Worm (Caenorhabditis elegans) whole organism, young adult: ENCODE data around the gene C04C3.9.

Experiments
- B0035.1 ChIP-seq: sonication (generic microtip); optimal IDR thresholded peaks from 2 replicates; lab custom pipeline; 2016; ENCODE audit warnings: missing genetic modification characterization, mild to moderate bottlenecking, missing compliant biosample characterization, missing genotype, missing genetic modification reagents
- B0336.3 ChIP-seq: fragments of 200-800 bp; sonication (Bioruptor generic); IDR thresholded peaks from 2 replicates; pipeline ENCODE4 v1.3.6; 2022; ENCODE audit warnings: missing genetic modification characterization, missing compliant biosample characterization
- D2030.7 ChIP-seq: fragments of 200-800 bp; sonication (Bioruptor generic); IDR thresholded peaks from 2 replicates; pipeline ENCODE4 v1.3.6; 2022; ENCODE audit warnings: missing genetic modification reagents, missing genetic modification characterization, missing compliant biosample characterization
- F52B5.7 ChIP-seq: sonication (generic microtip); optimal IDR thresholded peaks from 2 replicates; lab custom pipeline; 2016; ENCODE audit warnings: mild to moderate bottlenecking, missing genetic modification characterization, missing compliant biosample characterization
- F55B11.4 ChIP-seq: sonication (generic microtip); optimal IDR thresholded peaks from 2 replicates; lab custom pipeline; 2016; ENCODE audit warnings: missing compliant biosample characterization, missing genetic modification characterization, borderline replicate concordance; ENCODE audit not compliant: insufficient read depth
- F57C9.4 ChIP-seq: sonication (generic microtip); optimal IDR thresholded peaks from 2 replicates; lab custom pipeline; 2017; ENCODE audit warnings: mild to moderate bottlenecking, missing genetic modification characterization, missing compliant biosample characterization
- K12H6.12 ChIP-seq: fragments of 200-800 bp; sonication (Bioruptor generic); optimal IDR thresholded peaks from 2 replicates; lab custom pipeline; 2018; ENCODE audit warnings: mild to moderate bottlenecking, missing genetic modification characterization, missing compliant biosample characterization
- atf-7 ChIP-seq: sonication (generic microtip); optimal IDR thresholded peaks from 2 replicates; lab custom pipeline; 2017; ENCODE audit warnings: mild to moderate bottlenecking, missing genetic modification characterization, missing compliant biosample characterization
- bed-1 ChIP-seq: fragments of 200-800 bp; sonication (Bioruptor generic); IDR thresholded peaks from 2 replicates; pipeline ENCODE4 v1.3.6; 2022; ENCODE audit warnings: missing genetic modification reagents, missing genetic modification characterization, missing compliant biosample characterization
- cebp-1 ChIP-seq, 2 experiments: fragments of 200-800 bp in 1 of 2; sonication (Bioruptor generic) in 1 of 2; sonication (generic microtip) in 1 of 2; IDR thresholded peaks in 1 of 2; optimal IDR thresholded peaks in 1 of 2; 2 replicates each; pipeline versions ENCODE4 v1.3.6 to Lab custom; 2017 to 2022; ENCODE audit warnings: missing compliant biosample characterization in 2 of 2, missing genetic modification characterization in 2 of 2, mild to moderate bottlenecking in 1 of 2, missing genetic modification reagents in 1 of 2, moderate library complexity in 1 of 2
- ceh-100 ChIP-seq: fragments of 200-800 bp; sonication (Bioruptor generic); IDR thresholded peaks from 2 replicates; pipeline ENCODE4 v1.3.6; 2022; ENCODE audit warnings: missing genetic modification reagents, missing genetic modification characterization, missing compliant biosample characterization
- ceh-40 ChIP-seq: fragments of 200-800 bp; sonication (Bioruptor generic); IDR thresholded peaks from 2 replicates; pipeline ENCODE4 v1.3.6; 2022; ENCODE audit warnings: missing genetic modification characterization, missing compliant biosample characterization
- ceh-79 ChIP-seq: sonication (generic microtip); optimal IDR thresholded peaks from 2 replicates; lab custom pipeline; 2017; ENCODE audit warnings: mild to moderate bottlenecking, missing genetic modification characterization, missing compliant biosample characterization
- die-1 ChIP-seq: sonication (generic microtip); optimal IDR thresholded peaks from 2 replicates; lab custom pipeline; 2016; ENCODE audit warnings: missing genotype, mild to moderate bottlenecking, missing genetic modification characterization, missing compliant biosample characterization
- dox-1 ChIP-seq: fragments of 200-800 bp; sonication (Bioruptor generic); IDR thresholded peaks from 2 replicates; pipeline ENCODE4 v1.3.6; 2022; ENCODE audit warnings: missing genetic modification reagents, missing genetic modification characterization, missing compliant biosample characterization
- dpl-1 ChIP-seq: fragments of 150-350 bp; optimal IDR thresholded peaks from 2 replicates; lab custom pipeline; 2014; ENCODE audit warnings: missing biosample characterization, missing genetic modification reagents, missing genetic modification characterization
- efl-1 ChIP-seq: fragments of 150-350 bp; optimal IDR thresholded peaks from 2 replicates; lab custom pipeline; 2014; ENCODE audit warnings: missing biosample characterization, missing genetic modification reagents, missing genetic modification characterization
- egl-44 ChIP-seq: fragments of 200-800 bp; sonication (Bioruptor generic); IDR thresholded peaks from 2 replicates; pipeline ENCODE4 v1.3.6; 2022; ENCODE audit warnings: missing genetic modification reagents, missing genetic modification characterization, missing compliant biosample characterization
- ekl-4 ChIP-seq: fragments of 200-800 bp; sonication (Bioruptor generic); IDR thresholded peaks from 2 replicates; pipeline ENCODE4 v1.3.6; 2022; ENCODE audit warnings: missing genetic modification reagents, missing genetic modification characterization, missing compliant biosample characterization
- gei-17 ChIP-seq: fragments of 200-800 bp; sonication (Bioruptor generic); optimal IDR thresholded peaks from 2 replicates; lab custom pipeline; 2018; ENCODE audit warnings: mild to moderate bottlenecking, missing genetic modification characterization, missing compliant biosample characterization
- him-1 ChIP-seq: sonication (generic microtip); optimal IDR thresholded peaks from 2 replicates; lab custom pipeline; 2016; ENCODE audit warnings: missing genotype, missing genetic modification reagents, missing genetic modification characterization, missing compliant biosample characterization
- hlh-12 ChIP-seq: sonication (generic microtip); optimal IDR thresholded peaks from 2 replicates; lab custom pipeline; 2016; ENCODE audit warnings: missing genetic modification characterization, missing compliant biosample characterization
- hlh-26 ChIP-seq: fragments of 200-800 bp; sonication (Bioruptor generic); conservative IDR thresholded peaks from 2 replicates; pipeline ENCODE4 v1.3.6; 2022; ENCODE audit warnings: missing genetic modification reagents, missing genetic modification characterization, missing compliant biosample characterization
- hrde-1 ChIP-seq: sonication (generic microtip); optimal IDR thresholded peaks from 2 replicates; lab custom pipeline; 2016; ENCODE audit warnings: missing genetic modification characterization, mild to moderate bottlenecking, missing compliant biosample characterization, moderate library complexity, missing genotype, missing genetic modification reagents, borderline replicate concordance
- lag-1 ChIP-seq: fragments of 200-800 bp; sonication (Bioruptor generic); IDR thresholded peaks from 2 replicates; pipeline ENCODE4 v1.3.6; 2022; ENCODE audit warnings: missing genetic modification reagents, missing genetic modification characterization, missing compliant biosample characterization
- lin-26 ChIP-seq: fragments of 200-800 bp; sonication (Bioruptor generic); IDR thresholded peaks from 2 replicates; pipeline ENCODE4 v1.3.6; 2022; ENCODE audit warnings: missing genetic modification reagents, missing genetic modification characterization, missing compliant biosample characterization
- lin-54 ChIP-seq: fragments of 200-800 bp; sonication (Bioruptor generic); optimal IDR thresholded peaks from 2 replicates; lab custom pipeline; 2018; ENCODE audit warnings: mild to moderate bottlenecking, missing genetic modification characterization, missing compliant biosample characterization
- lsy-27 ChIP-seq: sonication (generic microtip); optimal IDR thresholded peaks from 2 replicates; lab custom pipeline; 2017; ENCODE audit warnings: missing genetic modification characterization, mild to moderate bottlenecking, missing compliant biosample characterization, antibody characterized with exemption, missing genotype, borderline replicate concordance; ENCODE audit not compliant: insufficient read depth
- madf-8 ChIP-seq: fragments of 200-800 bp; sonication (Bioruptor generic); conservative IDR thresholded peaks from 2 replicates; pipeline ENCODE4 v1.3.6; 2022; ENCODE audit warnings: missing genetic modification reagents, missing genetic modification characterization, missing compliant biosample characterization
- mel-28 ChIP-seq: sonication (generic microtip); optimal IDR thresholded peaks from 2 replicates; lab custom pipeline; 2016; ENCODE audit warnings: borderline replicate concordance, mild to moderate bottlenecking, missing genetic modification characterization, missing compliant biosample characterization
- mxl-1 ChIP-seq: sonication (generic microtip); optimal IDR thresholded peaks from 2 replicates; lab custom pipeline; 2016; ENCODE audit warnings: missing genetic modification characterization, missing compliant biosample characterization
- nfyb-1 ChIP-seq: fragments of 200-800 bp; sonication (Bioruptor generic); IDR thresholded peaks from 2 replicates; pipeline ENCODE4 v1.3.6; 2022; ENCODE audit warnings: missing genetic modification reagents, missing genetic modification characterization, missing compliant biosample characterization
- nhr-27 ChIP-seq: fragments of 200-800 bp; sonication (Bioruptor generic); optimal IDR thresholded peaks from 2 replicates; lab custom pipeline; 2018; ENCODE audit warnings: mild to moderate bottlenecking, missing genetic modification characterization, moderate library complexity, missing compliant biosample characterization
- pbrm-1 ChIP-seq: fragments of 200-800 bp; sonication (Bioruptor generic); IDR thresholded peaks from 2 replicates; pipeline ENCODE4 v1.3.6; 2022; ENCODE audit warnings: missing genetic modification reagents, missing genetic modification characterization, missing compliant biosample characterization
- pha-4 ChIP-seq: fragments of 150-350 bp; sonication (generic microtip); optimal IDR thresholded peaks from 2 replicates; lab custom pipeline; 2014; ENCODE audit warnings: missing biosample characterization, missing genetic modification reagents, missing genetic modification characterization
- rec-8 ChIP-seq, 2 experiments: sonication (generic microtip); optimal IDR thresholded peaks; 2 replicates each; lab custom pipeline; 2016; ENCODE audit warnings: mild to moderate bottlenecking in 2 of 2, missing genetic modification characterization in 2 of 2, missing genetic modification reagents in 2 of 2, missing genotype in 2 of 2, missing biosample characterization in 1 of 2, missing compliant biosample characterization in 1 of 2, moderate library complexity in 1 of 2
- rpc-1 ChIP-seq, 2 experiments: fragments of 150-350 bp in 1 of 2; sonication (generic microtip) in 1 of 2; optimal IDR thresholded peaks; 2 replicates each; lab custom pipeline; 2014 to 2018; ENCODE audit warnings: missing biosample characterization in 1 of 2, missing genetic modification characterization in 1 of 2, missing genetic modification reagents in 1 of 2, missing genotype in 1 of 2
- snpc-1.1 ChIP-seq: sonication (generic microtip); optimal IDR thresholded peaks from 2 replicates; lab custom pipeline; 2017; ENCODE audit warnings: missing genetic modification characterization, mild to moderate bottlenecking, missing compliant biosample characterization, antibody characterized with exemption, moderate library complexity, missing genotype, missing genetic modification reagents; ENCODE audit not compliant: insufficient read depth
- snpc-1.3 ChIP-seq: sonication (generic microtip); optimal IDR thresholded peaks from 2 replicates; lab custom pipeline; 2017; ENCODE audit warnings: missing genetic modification characterization, mild to moderate bottlenecking, missing compliant biosample characterization, antibody characterized with exemption, moderate library complexity, missing genotype, missing genetic modification reagents; ENCODE audit not compliant: insufficient read depth
- sptf-2 ChIP-seq: fragments of 200-800 bp; sonication (Bioruptor generic); optimal IDR thresholded peaks from 2 replicates; lab custom pipeline; 2018; ENCODE audit warnings: mild to moderate bottlenecking, missing genetic modification characterization, missing compliant biosample characterization
- zfh-2 ChIP-seq: fragments of 200-800 bp; sonication (Bioruptor generic); conservative IDR thresholded peaks from 2 replicates; pipeline ENCODE4 v1.3.6; 2022; ENCODE audit warnings: missing genetic modification reagents, missing genetic modification characterization, missing compliant biosample characterization
- ztf-26 ChIP-seq: sonication (generic microtip); optimal IDR thresholded peaks from 2 replicates; lab custom pipeline; 2017; ENCODE audit warnings: missing genetic modification characterization, missing compliant biosample characterization

The C04C3.9 gene

DNA sequence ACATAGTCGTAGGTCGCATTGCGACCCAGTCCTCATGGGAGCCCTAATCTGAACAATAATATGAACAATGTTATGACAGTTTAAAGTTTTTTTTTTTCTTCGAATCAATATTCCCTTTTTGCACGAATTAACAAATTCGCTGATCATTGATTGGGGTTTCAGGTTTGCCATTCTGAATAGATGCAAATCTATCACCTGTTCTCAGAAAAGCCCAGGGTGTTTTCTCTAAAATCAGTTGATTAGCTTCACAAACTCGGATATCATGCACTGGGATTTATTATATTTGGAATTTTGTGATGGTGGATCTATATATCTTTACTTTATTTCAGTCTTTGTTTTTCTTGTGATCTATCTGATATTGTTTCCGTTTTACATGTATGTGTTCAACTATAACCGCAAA, 25.0 kb upstream of the C04C3.9 start, which contains the start of gene srz-23:
Gene srz-23 (plus strand): TSS at position 263 of the 400 bp plus-strand sequence.
- TF ChIP-seq snpc-1.1 (tag; lab: Kevin White, UChicago): no peak
- no peak for TF ChIP-seq gei-17 (GFP tag; lab: Kevin White, UChicago)
- TF ChIP-seq K12H6.12 (tag; lab: Kevin White, UChicago): no peak
- no peak for TF ChIP-seq die-1
- TF ChIP-seq sptf-2 (GFP tag; lab: Kevin White, UChicago): no peak
- TF ChIP-seq B0336.3: no peak
- no peak for TF ChIP-seq nfyb-1 (GFP tag; lab: Robert Waterston, UW)
- no peak for TF ChIP-seq ceh-100
- TF ChIP-seq bed-1 (GFP tag; lab: Robert Waterston, UW): no peak
- no peak for TF ChIP-seq him-1 (tag; lab: Kevin White, UChicago)

DNA sequence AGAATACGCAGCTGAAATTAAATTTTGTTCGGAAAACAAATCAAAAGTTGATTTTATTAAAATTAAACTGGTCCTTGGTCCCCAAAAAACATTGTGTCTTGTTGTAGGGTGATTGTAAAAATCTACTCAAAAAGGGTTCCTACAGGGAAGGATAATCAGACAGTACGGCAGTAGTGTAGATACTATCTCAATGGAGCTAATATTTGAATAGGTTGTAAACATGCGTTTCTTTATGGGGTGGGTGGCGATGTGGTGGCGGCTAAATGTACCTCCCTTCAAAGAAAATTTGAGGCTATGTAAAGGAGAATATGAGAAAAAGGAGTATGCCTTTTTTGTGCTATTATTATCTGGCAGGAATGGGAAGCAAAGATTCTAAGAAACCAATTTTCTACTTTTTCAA, 24.2 kb upstream of the C04C3.9 start:
- no peak for TF ChIP-seq ztf-26 (tag; lab: Kevin White, UChicago)
- TF ChIP-seq mxl-1 (tag; lab: Kevin White, UChicago): no peak
- no peak for TF ChIP-seq rpc-1 (optimal IDR thresholded peaks at IDR 0.05; lab: Kevin White, UChicago)
- no peak for TF ChIP-seq rpc-1 (tag; optimal IDR thresholded peaks at IDR 0.05; lab: Kevin White, UChicago)
- TF ChIP-seq hlh-12 (tag; lab: Kevin White, UChicago): no peak
- TF ChIP-seq ekl-4 (GFP tag; lab: Robert Waterston, UW): no peak
- TF ChIP-seq egl-44 (GFP tag; lab: Robert Waterston, UW): no peak
- no peak for TF ChIP-seq lin-26 (GFP tag; lab: Robert Waterston, UW)
- no peak for TF ChIP-seq lag-1 (GFP tag; lab: Robert Waterston, UW)
- no peak for TF ChIP-seq snpc-1.3 (tag; lab: Kevin White, UChicago)
- TF ChIP-seq ceh-79 (tag; lab: Kevin White, UChicago): no peak
- TF ChIP-seq die-1: no peak
- no peak for TF ChIP-seq mel-28 (tag; lab: Kevin White, UChicago)
- TF ChIP-seq cebp-1 (GFP tag; IDR thresholded peaks at IDR 0.05; lab: Robert Waterston, UW): no peak
- no peak for TF ChIP-seq cebp-1 (tag; optimal IDR thresholded peaks at IDR 0.05; lab: Kevin White, UChicago)
- no peak for TF ChIP-seq D2030.7
- TF ChIP-seq atf-7 (tag; lab: Kevin White, UChicago): no peak
- TF ChIP-seq lin-54 (GFP tag; lab: Kevin White, UChicago): no peak
- no peak for TF ChIP-seq zfh-2 (GFP tag; lab: Robert Waterston, UW)
- no peak for TF ChIP-seq F52B5.7
- TF ChIP-seq F57C9.4: no peak
- TF ChIP-seq rec-8 (tag; optimal IDR thresholded peaks at IDR 0.05; lab: Kevin White, UChicago): no peak
- TF ChIP-seq, all 124 proteins: peak for 0

DNA sequence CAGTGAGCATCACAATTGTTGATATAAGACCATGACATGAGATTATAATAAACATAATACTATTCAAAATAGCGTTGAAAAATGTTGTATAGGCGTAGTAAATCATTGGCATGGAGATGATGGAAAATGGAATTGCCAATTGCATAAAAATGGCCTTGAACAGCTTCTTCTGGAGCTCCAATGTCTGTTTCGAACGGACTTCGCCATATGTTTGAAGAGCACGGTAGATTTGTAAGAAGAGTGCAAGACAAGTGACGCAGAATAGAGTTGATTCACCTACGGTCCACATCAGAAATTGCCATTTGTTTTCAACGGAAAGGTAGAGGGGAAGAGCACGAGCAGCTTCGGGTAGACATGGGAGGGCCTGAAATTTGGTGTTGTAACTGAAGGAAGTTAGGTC, 19.0 kb upstream of the C04C3.9 start:
- TF ChIP-seq lsy-27 (tag; lab: Kevin White, UChicago): no peak
- TF ChIP-seq B0035.1 (tag; lab: Kevin White, UChicago): no peak
- no peak for TF ChIP-seq efl-1 (GFP tag; lab: Kevin White, UChicago)
- no peak for TF ChIP-seq hlh-26
- no peak for TF ChIP-seq F55B11.4 (tag; lab: Kevin White, UChicago)
- no peak for TF ChIP-seq pha-4 (tag; lab: Kevin White, UChicago)
- no peak for TF ChIP-seq snpc-1.3 (tag; lab: Kevin White, UChicago)
- TF ChIP-seq ceh-40 (GFP tag; lab: Robert Waterston, UW): no peak
- TF ChIP-seq hrde-1 (tag; lab: Kevin White, UChicago): no peak
- no peak for TF ChIP-seq dox-1 (GFP tag; lab: Robert Waterston, UW)
- TF ChIP-seq nhr-27 (tag; lab: Kevin White, UChicago): no peak
- TF ChIP-seq madf-8 (GFP tag; lab: Robert Waterston, UW): no peak
- no peak for TF ChIP-seq dpl-1 (GFP tag; lab: Kevin White, UChicago)
- no peak for TF ChIP-seq pbrm-1 (GFP tag; lab: Robert Waterston, UW)
